Worm (Caenorhabditis elegans) whole organism, early embryonic: ENCODE measurements around the gene E02A10.4.

Experiments used
- ama-1 ChIP-seq: fragments of 150-350 bp; optimal IDR thresholded peaks from 2 replicates; lab custom pipeline; 2014
- ceh-13 ChIP-seq: fragments of 200-800 bp; sonication (Bioruptor generic); optimal IDR thresholded peaks from 2 replicates; lab custom pipeline; 2018; ENCODE audit warnings: mild to moderate bottlenecking, missing genetic modification characterization, missing compliant biosample characterization
- flt-1 ChIP-seq: fragments of 200-800 bp; sonication (Bioruptor generic); IDR thresholded peaks from 2 replicates; pipeline ENCODE4 v1.3.6; 2022; ENCODE audit warnings: missing genetic modification characterization, missing compliant biosample characterization
- pes-1 ChIP-seq: fragments of 200-800 bp; sonication (Bioruptor generic); IDR thresholded peaks from 2 replicates; pipeline ENCODE4 v1.3.6; 2022; ENCODE audit warnings: missing genetic modification reagents, missing genetic modification characterization, missing compliant biosample characterization
- tbx-11 ChIP-seq: fragments of 200-800 bp; sonication (Bioruptor generic); IDR thresholded peaks from 2 replicates; pipeline ENCODE4 v1.3.6; 2022; ENCODE audit warnings: missing genetic modification characterization, missing compliant biosample characterization

DNA sequence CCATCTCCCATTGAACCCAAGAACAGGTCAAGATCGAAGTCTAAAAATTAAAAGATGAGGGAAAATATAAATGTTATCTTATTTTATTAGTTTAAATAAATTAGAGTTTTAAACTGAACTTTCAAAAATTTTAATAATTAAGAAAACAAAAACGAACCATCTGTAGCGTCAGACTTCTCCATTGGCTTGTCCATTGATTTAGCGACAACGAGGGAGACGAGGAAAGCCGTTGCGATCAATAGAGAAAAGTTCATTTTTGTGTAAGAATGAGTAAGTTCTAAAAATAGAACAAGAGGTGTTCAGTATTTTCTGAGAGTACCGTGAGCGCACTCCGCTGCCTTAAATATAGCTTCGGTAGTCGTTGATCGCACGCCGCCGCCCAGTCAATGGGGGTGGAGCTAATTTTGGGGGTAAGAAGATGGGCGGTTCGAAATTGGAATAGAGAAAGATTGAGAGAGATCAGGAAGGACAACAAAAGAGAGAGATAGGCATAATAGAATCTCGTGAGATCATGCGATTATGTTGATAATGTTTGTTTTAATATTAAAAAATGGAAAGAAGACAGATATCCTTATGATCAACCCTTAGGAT, 17.6 kb downstream of the E02A10.4 start, which contains the start of gene F45D3.3:
- TF ChIP-seq ceh-13, result no peak
- TF ChIP-seq flt-1 (GFP tag; lab: Robert Waterston, UW), result no peak
- no peak for TF ChIP-seq tbx-11 (GFP tag; lab: Robert Waterston, UW)
- no peak for TF ChIP-seq pes-1 (GFP tag; lab: Robert Waterston, UW)
- no peak for TF ChIP-seq ama-1 (lab: Kevin White, UChicago)
